Fruit fly (Drosophila melanogaster): ENCODE results near the gene spo.

- TF ChIP-seq CG34367 (tag; optimal IDR thresholded peaks at IDR 0.05) (no peak), CG17806 (tag; optimal IDR thresholded peaks at IDR 0.05) (no peak), CG4496 (GFP tag; IDR thresholded peaks at IDR 0.05) (peak; percentile 75; the same call in 2 of the 3 replicates), gl (tag; optimal IDR thresholded peaks at IDR 0.05) (no peak), CG12605 (GFP tag; IDR thresholded peaks at IDR 0.05) (no peak), CG8159 (tag; optimal IDR thresholded peaks at IDR 0.05) (no peak), D1 (tag; optimal IDR thresholded peaks at IDR 0.05) (no peak), rn (GFP tag; IDR thresholded peaks at IDR 0.05) (no peak), fd96Ca (GFP tag; IDR thresholded peaks at IDR 0.05) (peak; percentile 73; the same call in 2 of the 3 replicates), CG15710 (tag; optimal IDR thresholded peaks at IDR 0.05) (no peak), CG8301 (tag; optimal IDR thresholded peaks at IDR 0.05) (peak; percentile 96)
Measured at dm6 chr3L:5626465-5626864, 34.1 kb upstream of the spo start.
